Fruit fly (Drosophila melanogaster) whole organism, embryonic: Measurements from ENCODE around the gene CecB.

Source experiments
- Atf-2 ChIP-seq: fragments of 200-800 bp; sonication (Bioruptor generic); optimal IDR thresholded peaks from 2 replicates; lab custom pipeline; 2016; ENCODE audit warnings: missing biosample characterization, missing genetic modification characterization
- Atf6 ChIP-seq: fragments of 200-800 bp; sonication (Bioruptor generic); IDR thresholded peaks from 2 replicates; pipeline ENCODE4 v1.3.6; 2022; ENCODE audit warnings: missing biosample characterization, missing genetic modification characterization
- CG11504 ChIP-seq: fragments of 200-800 bp; sonication (Bioruptor generic); optimal IDR thresholded peaks from 3 replicates; lab custom pipeline; 2019; ENCODE audit warnings: missing biosample characterization, mild to moderate bottlenecking, missing genetic modification characterization, moderate library complexity
- CG14014 ChIP-seq: fragments of 200-800 bp; sonication (Bioruptor generic); IDR thresholded peaks from 2 replicates; pipeline ENCODE4 v1.3.6; 2022; ENCODE audit warnings: missing biosample characterization, missing genetic modification characterization
- CG14441 ChIP-seq: fragments of 200-800 bp; sonication (Bioruptor generic); IDR thresholded peaks from 2 replicates; pipeline ENCODE4 v1.3.6; 2022; ENCODE audit warnings: missing biosample characterization, missing genetic modification characterization
- CG15073 ChIP-seq: fragments of 200-800 bp; sonication (Bioruptor generic); optimal IDR thresholded peaks from 2 replicates; lab custom pipeline; 2016; ENCODE audit warnings: missing biosample characterization, missing genetic modification characterization
- CG17385 ChIP-seq: fragments of 200-800 bp; sonication (Bioruptor generic); optimal IDR thresholded peaks from 3 replicates; lab custom pipeline; 2018; ENCODE audit warnings: missing biosample characterization, mild to moderate bottlenecking, missing genetic modification characterization
- CG17568 ChIP-seq: fragments of 200-800 bp; sonication (Bioruptor generic); optimal IDR thresholded peaks from 2 replicates; lab custom pipeline; 2018; ENCODE audit warnings: missing biosample characterization, mild to moderate bottlenecking, missing genetic modification characterization, moderate library complexity
- CG17802 ChIP-seq: fragments of 200-800 bp; sonication (Bioruptor generic); optimal IDR thresholded peaks from 2 replicates; lab custom pipeline; 2018; ENCODE audit warnings: missing biosample characterization, mild to moderate bottlenecking, missing genetic modification characterization, moderate library complexity
- CG1792 ChIP-seq: fragments of 200-800 bp; sonication (Bioruptor generic); optimal IDR thresholded peaks from 2 replicates; lab custom pipeline; 2016; ENCODE audit warnings: missing biosample characterization, missing genetic modification characterization
- CG34376 ChIP-seq: fragments of 200-800 bp; sonication (Bioruptor generic); optimal IDR thresholded peaks from 2 replicates; lab custom pipeline; 2018; ENCODE audit warnings: missing biosample characterization, mild to moderate bottlenecking, missing genetic modification characterization
- CG42726 ChIP-seq: fragments of 200-800 bp; sonication (Bioruptor generic); IDR thresholded peaks from 2 replicates; pipeline ENCODE4 v1.3.6; 2022; ENCODE audit warnings: missing biosample characterization, missing genetic modification characterization; ENCODE audit not compliant: partially characterized antibody
- CG7357 ChIP-seq: fragments of 200-800 bp; sonication (Bioruptor generic); IDR thresholded peaks from 3 replicates; pipeline ENCODE4 v1.3.6; 2022; ENCODE audit warnings: missing biosample characterization, missing genetic modification characterization
- CG7372 ChIP-seq: fragments of 200-800 bp; sonication (Bioruptor generic); IDR thresholded peaks from 2 replicates; pipeline ENCODE4 v1.3.6; 2022; ENCODE audit warnings: missing biosample characterization, missing genetic modification characterization
- CG7963 ChIP-seq: fragments of 200-800 bp; sonication (Bioruptor generic); IDR thresholded peaks from 3 replicates; pipeline ENCODE4 v1.3.6; 2022; ENCODE audit warnings: missing biosample characterization, missing genetic modification characterization; ENCODE audit not compliant: partially characterized antibody
- CG9876 ChIP-seq: fragments of 200-800 bp; sonication (Bioruptor generic); optimal IDR thresholded peaks from 2 replicates; lab custom pipeline; 2016; ENCODE audit warnings: missing biosample characterization, missing genetic modification characterization
- CTCF ChIP-seq: fragments of 200-800 bp; sonication (Bioruptor generic); optimal IDR thresholded peaks from 2 replicates; lab custom pipeline; 2017; ENCODE audit warnings: missing biosample characterization, mild to moderate bottlenecking, missing genetic modification characterization, moderate library complexity
- D19B ChIP-seq: fragments of 200-800 bp; sonication (Bioruptor generic); optimal IDR thresholded peaks from 2 replicates; lab custom pipeline; 2017; ENCODE audit warnings: missing biosample characterization, mild to moderate bottlenecking, missing genetic modification characterization
- Dad ChIP-seq: fragments of 200-800 bp; sonication (Bioruptor generic); optimal IDR thresholded peaks from 3 replicates; lab custom pipeline; 2016; ENCODE audit warnings: missing biosample characterization, missing genetic modification characterization
- Deaf1 ChIP-seq: fragments of 200-800 bp; optimal IDR thresholded peaks from 3 replicates; lab custom pipeline; 2019; ENCODE audit warnings: missing biosample characterization, mild to moderate bottlenecking, missing genetic modification characterization, moderate library complexity
- Dref ChIP-seq: fragments of 200-800 bp; sonication (Bioruptor generic); IDR thresholded peaks from 2 replicates; pipeline ENCODE4 v1.3.6; 2022; ENCODE audit warnings: missing biosample characterization, missing genetic modification characterization
- Eip74EF ChIP-seq, 2 experiments: fragments of 200-800 bp in 1 of 2; fragments of >200 bp in 1 of 2; sonication (Bioruptor generic) in 1 of 2; optimal IDR thresholded peaks; 2 replicates each; lab custom pipeline; 2017 to 2019; ENCODE audit warnings: missing biosample characterization in 2 of 2, missing genetic modification characterization in 2 of 2, mild to moderate bottlenecking in 1 of 2, moderate library complexity in 1 of 2
- Gsc ChIP-seq: fragments of 200-800 bp; sonication (Bioruptor generic); IDR thresholded peaks from 2 replicates; pipeline ENCODE4 v1.3.6; 2022; ENCODE audit warnings: missing biosample characterization, missing genetic modification characterization
- Hand ChIP-seq: fragments of 200-800 bp; sonication (Bioruptor generic); optimal IDR thresholded peaks from 2 replicates; lab custom pipeline; 2017; ENCODE audit warnings: mild to moderate bottlenecking, missing biosample characterization, missing genetic modification reagents, missing genetic modification characterization
- Hr78 ChIP-seq, 2 experiments: fragments of 200-800 bp in 1 of 2; fragments of >200 bp in 1 of 2; sonication (Bioruptor generic) in 1 of 2; optimal IDR thresholded peaks; 2 replicates each; lab custom pipeline; 2017 to 2019; ENCODE audit warnings: missing biosample characterization in 2 of 2, missing genetic modification characterization in 2 of 2, mild to moderate bottlenecking in 1 of 2, moderate library complexity in 1 of 2
- MBD-R2 ChIP-seq: fragments of 200-800 bp; sonication (Bioruptor generic); IDR thresholded peaks from 2 replicates; pipeline ENCODE4 v1.3.6; 2022; ENCODE audit warnings: missing biosample characterization, missing genetic modification characterization
- NC2α ChIP-seq: fragments of 200-800 bp; sonication (Bioruptor generic); optimal IDR thresholded peaks from 2 replicates; lab custom pipeline; 2016; ENCODE audit warnings: missing biosample characterization, missing genetic modification characterization
- Oaz ChIP-seq: fragments of 200-800 bp; sonication (Bioruptor generic); IDR thresholded peaks from 2 replicates; pipeline ENCODE4 v1.3.6; 2022; ENCODE audit warnings: missing biosample characterization, missing genetic modification characterization
- Ssrp ChIP-seq: fragments of 200-800 bp; sonication (Bioruptor generic); optimal IDR thresholded peaks from 2 replicates; lab custom pipeline; 2018; ENCODE audit warnings: missing biosample characterization, mild to moderate bottlenecking, missing genetic modification characterization, moderate library complexity
- Tbp ChIP-seq: fragments of >200 bp; optimal IDR thresholded peaks from 2 replicates; lab custom pipeline; 2018; ENCODE audit warnings: missing biosample characterization, missing genetic modification characterization
- abd-A ChIP-seq: fragments of 200-800 bp; sonication (Bioruptor generic); optimal IDR thresholded peaks from 3 replicates; lab custom pipeline; 2019; ENCODE audit warnings: missing biosample characterization, mild to moderate bottlenecking, missing genetic modification characterization, moderate library complexity
- bab2 ChIP-seq: fragments of 200-800 bp; sonication (Bioruptor generic); optimal IDR thresholded peaks from 2 replicates; lab custom pipeline; 2016; ENCODE audit warnings: missing biosample characterization, missing genetic modification characterization
- cas ChIP-seq: fragments of 200-800 bp; sonication (Bioruptor generic); IDR thresholded peaks from 2 replicates; pipeline ENCODE4 v1.3.6; 2022; ENCODE audit warnings: missing biosample characterization, missing genetic modification characterization
- chn ChIP-seq: fragments of 200-800 bp; sonication (Bioruptor generic); optimal IDR thresholded peaks from 2 replicates; lab custom pipeline; 2016; ENCODE audit warnings: missing biosample characterization, missing genetic modification characterization
- crp ChIP-seq, 2 experiments: fragments of 200-800 bp; sonication (Bioruptor generic); optimal IDR thresholded peaks; 2 replicates in 1 of 2; 3 replicates in 1 of 2; lab custom pipeline; 2017; ENCODE audit warnings: missing biosample characterization in 2 of 2, missing genetic modification characterization in 2 of 2, mild to moderate bottlenecking in 1 of 2, moderate library complexity in 1 of 2
- emc ChIP-seq: fragments of 200-800 bp; sonication (Bioruptor generic); optimal IDR thresholded peaks from 2 replicates; lab custom pipeline; 2016; ENCODE audit warnings: missing biosample characterization, missing genetic modification characterization
- fru ChIP-seq: fragments of >200 bp; optimal IDR thresholded peaks from 2 replicates; lab custom pipeline; 2017
- insv ChIP-seq, 2 experiments: fragments of 200-800 bp; sonication (Bioruptor generic); optimal IDR thresholded peaks; 3 replicates each; lab custom pipeline; 2016 to 2018; ENCODE audit warnings: missing biosample characterization in 2 of 2, missing genetic modification characterization in 2 of 2
- kni ChIP-seq: fragments of 200-800 bp; sonication (Bioruptor generic); optimal IDR thresholded peaks from 3 replicates; lab custom pipeline; 2017; ENCODE audit warnings: mild to moderate bottlenecking, missing biosample characterization, missing genetic modification reagents, missing genetic modification characterization
- nmo ChIP-seq: fragments of 200-800 bp; sonication (Bioruptor generic); optimal IDR thresholded peaks from 2 replicates; lab custom pipeline; 2018; ENCODE audit warnings: missing biosample characterization, mild to moderate bottlenecking, missing genetic modification characterization, moderate library complexity
- otp ChIP-seq: fragments of 200-800 bp; sonication (Bioruptor generic); IDR thresholded peaks from 3 replicates; pipeline ENCODE4, ENCODE4 v1.3.6; 2022; ENCODE audit warnings: missing biosample characterization, missing genetic modification characterization
- p53 ChIP-seq: fragments of 200-800 bp; sonication (Bioruptor generic); optimal IDR thresholded peaks from 2 replicates; lab custom pipeline; 2016; ENCODE audit warnings: missing biosample characterization, missing genetic modification characterization
- pan ChIP-seq, 4 experiments: fragments of >200 bp in 3 of 4; fragments of 200-800 bp in 1 of 4; sonication (Bioruptor generic) in 1 of 4; optimal IDR thresholded peaks in 3 of 4; IDR thresholded peaks in 1 of 4; 2 replicates each; pipeline versions ENCODE4 v1.3.6 to Lab custom; 2017 to 2022; ENCODE audit warnings: missing biosample characterization in 2 of 4, missing genetic modification characterization in 2 of 4, mixed read lengths in 1 of 4
- phol ChIP-seq: fragments of 200-800 bp; sonication (Bioruptor generic); optimal IDR thresholded peaks from 3 replicates; lab custom pipeline; 2018; ENCODE audit warnings: missing biosample characterization, mild to moderate bottlenecking, missing genetic modification characterization, moderate library complexity
- ro ChIP-seq: fragments of 200-800 bp; sonication (Bioruptor generic); IDR thresholded peaks from 2 replicates; pipeline ENCODE4 v1.3.6; 2022; ENCODE audit warnings: missing biosample characterization, missing genetic modification characterization
- sens ChIP-seq: fragments of 200-800 bp; sonication (Bioruptor generic); peaks from one replicate; lab custom pipeline; 2016; ENCODE audit warnings: missing biosample characterization, missing genetic modification characterization
- sens-2 ChIP-seq: fragments of 200-800 bp; sonication (Bioruptor generic); IDR thresholded peaks from 2 replicates; pipeline ENCODE4 v1.3.6; 2022; ENCODE audit warnings: missing biosample characterization, missing genetic modification characterization
- sqz ChIP-seq: fragments of 200-800 bp; sonication (Bioruptor generic); optimal IDR thresholded peaks from 3 replicates; lab custom pipeline; 2018; ENCODE audit warnings: missing biosample characterization, mild to moderate bottlenecking, missing genetic modification characterization
- tio ChIP-seq: fragments of 200-800 bp; sonication (Bioruptor generic); optimal IDR thresholded peaks from 2 replicates; lab custom pipeline; 2017; ENCODE audit warnings: missing biosample characterization, missing genetic modification characterization, inconsistent platforms
- vfl ChIP-seq: fragments of 200-800 bp; sonication (Bioruptor generic); optimal IDR thresholded peaks from 2 replicates; lab custom pipeline; 2016; ENCODE audit warnings: missing biosample characterization, missing genetic modification characterization
- zen ChIP-seq: fragments of 200-800 bp; sonication (Bioruptor generic); optimal IDR thresholded peaks from 3 replicates; lab custom pipeline; 2018; ENCODE audit warnings: missing biosample characterization, mild to moderate bottlenecking, missing genetic modification characterization, moderate library complexity

The CecB gene

DNA sequence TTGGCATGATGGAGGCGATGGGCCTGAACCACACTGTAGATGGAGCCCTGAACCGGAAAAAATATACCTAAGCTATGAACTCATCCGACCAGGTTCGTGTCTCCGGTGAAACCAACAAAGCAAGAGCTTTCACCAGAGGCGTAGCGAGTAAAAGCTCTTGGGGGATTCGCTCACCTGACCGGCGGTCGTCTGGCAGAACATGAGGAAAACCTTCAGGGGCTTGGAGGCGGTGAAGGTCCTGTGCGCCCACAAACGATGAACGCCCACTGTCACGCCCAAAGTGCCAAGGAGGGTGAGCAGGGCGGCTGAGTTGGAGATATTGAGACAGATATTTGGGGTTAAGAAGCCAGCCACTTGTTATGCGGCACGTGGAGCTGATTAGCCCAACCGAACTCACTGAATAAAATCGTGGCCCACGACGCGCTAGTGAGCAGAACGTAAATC is 18.0 kb downstream of the CecB start (continued):
- TF ChIP-seq chn (GFP tag; lab: Kevin White, UChicago) (no peak), MBD-R2 (peak; percentile 66), bab2 (GFP tag; lab: Kevin White, UChicago) (no peak), zen (tag; lab: Kevin White, UChicago) (no peak), CG7963 (no peak), Deaf1 (tag; lab: Kevin White, UChicago) (peak; percentile 60), crp (GFP tag; optimal IDR thresholded peaks at IDR 0.05; lab: Kevin White, UChicago) (no peak), phol (tag; lab: Kevin White, UChicago) (peak; percentile 10), sens-2 (GFP tag; lab: Robert Waterston, UW) (no peak), Eip74EF (GFP tag; optimal IDR thresholded peaks at IDR 0.05; lab: Kevin White, UChicago) (no peak), CG14441 (GFP tag; lab: Robert Waterston, UW) (peak; percentile 46; the same call in 1 of the 2 replicates), abd-A (tag; lab: Kevin White, UChicago) (no peak), otp (GFP tag; lab: Robert Waterston, UW) (no peak), CG15073 (GFP tag; lab: Kevin White, UChicago) (no peak), NC2α (GFP tag; lab: Kevin White, UChicago) (no peak), kni (GFP tag; lab: Kevin White, UChicago) (no peak), CG14014 (no peak), vfl (GFP tag; lab: Kevin White, UChicago) (no peak), pan (optimal IDR thresholded peaks at IDR 0.05; lab: Kevin White, UChicago) (no peak), pan (GFP tag; optimal IDR thresholded peaks at IDR 0.05 in 1 of 2, IDR thresholded peaks at IDR 0.05 in 1 of 2) (peak in 1 of 2 experiments; percentile 55), CG7357 (no peak), CG42726 (GFP tag; lab: Robert Waterston, UW) (no peak), Tbp (GFP tag; lab: Kevin White, UChicago) (no peak), Oaz (GFP tag; lab: Robert Waterston, UW) (0 out of 2 replicates have a peak, but pooled peaks have one; percentile 14), Hand (no peak), Dad (GFP tag; lab: Kevin White, UChicago) (no peak), CG7372 (GFP tag; lab: Robert Waterston, UW) (peak; percentile 18; the same call in 1 of the 2 replicates), CTCF (peak; percentile 78), Gsc (GFP tag; lab: Robert Waterston, UW) (no peak), tio (no peak), p53 (no peak), nmo (no peak), CG11504 (tag; lab: Kevin White, UChicago) (peak; percentile 44), emc (GFP tag; lab: Kevin White, UChicago) (no peak), cas (GFP tag; lab: Robert Waterston, UW) (no peak), Ssrp (tag; lab: Kevin White, UChicago) (no peak), ro (GFP tag; lab: Robert Waterston, UW) (no peak), D19B (no peak), sens (GFP tag; lab: Kevin White, UChicago) (no peak), sqz (no peak), CG17802 (tag; lab: Kevin White, UChicago) (no peak), fru (lab: Kevin White, UChicago) (no peak), CG17568 (GFP tag; lab: Kevin White, UChicago) (no peak), Dref (GFP tag; lab: Robert Waterston, UW) (peak; percentile 28; the same call in 1 of the 2 replicates), Atf-2 (GFP tag; lab: Kevin White, UChicago) (no peak), Hr78 (GFP tag; optimal IDR thresholded peaks at IDR 0.05; lab: Kevin White, UChicago) (peak in 1 of 2 experiments; percentile 4), CG1792 (GFP tag; lab: Kevin White, UChicago) (no peak), Atf6 (GFP tag; lab: Robert Waterston, UW) (peak; percentile 15; the same call in 1 of the 2 replicates), CG17385 (no peak), CG9876 (GFP tag; lab: Kevin White, UChicago) (peak; percentile 4), CG34376 (GFP tag; lab: Kevin White, UChicago) (peak; percentile 31), insv (GFP tag; optimal IDR thresholded peaks at IDR 0.05; lab: Kevin White, UChicago) (no peak)
